Worm (Caenorhabditis elegans): Measurements from ENCODE around the gene R09H10.6.
A peak's percentile ranks its signal among the peaks of the same experiment; 100 is the strongest.

R09H10.6 gene

DNA sequence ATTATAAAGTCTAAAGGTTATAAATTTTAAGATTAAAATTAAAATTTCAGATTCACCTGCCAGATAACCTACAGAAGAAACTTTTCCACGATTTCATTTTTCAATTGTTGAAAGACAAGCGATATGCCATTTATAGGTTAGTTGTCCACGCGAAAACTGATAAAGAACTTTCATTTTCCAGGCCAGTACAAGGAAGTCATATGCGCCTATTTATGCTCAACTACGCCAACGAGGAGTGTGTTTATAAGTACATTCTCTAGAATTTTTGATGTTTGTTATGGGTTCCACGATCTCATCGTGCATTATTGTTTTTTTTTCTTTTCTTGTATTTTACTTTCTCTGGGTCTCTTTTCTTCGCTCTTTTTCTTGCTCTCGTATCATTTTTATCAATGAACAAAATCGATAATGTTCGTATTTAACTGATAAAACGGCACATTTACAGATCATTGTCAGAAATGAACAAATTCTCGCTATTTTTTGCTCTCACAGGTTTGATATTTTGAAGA, 1.7 kb upstream of the R09H10.6 start, which contains the start of gene R09H10.3:
R09H10.3 (plus strand) TSS at position 456 of the 506 bp plus-strand sequence.
- no peak for TF ChIP-seq B0336.3 (GFP tag; IDR thresholded peaks at IDR 0.05)
- peak in 1 of 2 experiments; percentile 1 for TF ChIP-seq let-607 (tag; optimal IDR thresholded peaks at IDR 0.05)
- TF ChIP-seq lag-1 (GFP tag; IDR thresholded peaks at IDR 0.05): no peak
- TF ChIP-seq F57A8.1 (GFP tag; optimal IDR thresholded peaks at IDR 0.05): no peak
- no peak for TF ChIP-seq snpc-1.1 (tag; optimal IDR thresholded peaks at IDR 0.05; ENCODE audit: insufficient read depth)
- peak; percentile 75 for TF ChIP-seq nhr-80 (tag; optimal IDR thresholded peaks at IDR 0.05)

- TF ChIP-seq ztf-25 (GFP tag; IDR thresholded peaks at IDR 0.05) (no peak), madf-6 (GFP tag; IDR thresholded peaks at IDR 0.05) (no peak), hmg-20 (GFP tag; IDR thresholded peaks at IDR 0.05) (no peak), egrh-3 (GFP tag; IDR thresholded peaks at IDR 0.05) (no peak), attf-3 (GFP tag; conservative IDR thresholded peaks at IDR 0.05) (no peak), dpff-1 (tag; optimal IDR thresholded peaks at IDR 0.05) (no peak), lin-54 (GFP tag; optimal IDR thresholded peaks at IDR 0.05) (no peak), let-526 (GFP tag; IDR thresholded peaks at IDR 0.05) (no peak), F49E8.2 (tag; optimal IDR thresholded peaks at IDR 0.05; ENCODE audit: insufficient read depth) (no peak), Y79H2A.3 (GFP tag; conservative IDR thresholded peaks at IDR 0.05) (no peak), tbx-9 (tag; optimal IDR thresholded peaks at IDR 0.05; ENCODE audit: borderline replicate concordance) (no peak), rpc-1 (optimal IDR thresholded peaks at IDR 0.05) (no peak), rpc-1 (tag; optimal IDR thresholded peaks at IDR 0.05) (no peak)
Observed at ce11 chrIV:10609920-10610319, 1.5 kb downstream of the R09H10.6 start.

DNA sequence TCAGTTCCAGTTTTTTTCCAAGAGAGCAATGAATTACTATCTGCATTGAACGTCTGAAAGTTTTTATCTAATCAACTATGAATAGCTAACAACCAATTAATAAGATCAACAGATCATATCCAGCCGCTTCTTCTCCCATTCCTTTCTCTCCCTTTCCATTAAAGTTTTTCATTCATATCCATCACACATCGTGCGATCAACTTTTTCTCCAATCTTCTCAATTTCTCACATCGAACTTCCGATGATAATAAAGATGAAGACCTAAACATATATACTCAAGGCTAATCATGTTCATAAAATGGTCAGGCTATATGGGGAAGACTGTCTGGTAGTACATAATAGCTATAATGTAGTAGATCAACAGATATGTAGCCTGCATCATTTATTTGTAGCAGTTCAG, 3.9 kb downstream of the R09H10.6 start:
- TF ChIP-seq lin-40 (tag; optimal IDR thresholded peaks at IDR 0.05) (no peak), gei-17 (GFP tag; optimal IDR thresholded peaks at IDR 0.05) (no peak), dox-1 (GFP tag; IDR thresholded peaks at IDR 0.05) (no peak), let-607 (tag; optimal IDR thresholded peaks at IDR 0.05) (no peak), egl-44 (GFP tag; IDR thresholded peaks at IDR 0.05) (no peak)

ce11 chrIV:10614918-10615477, 6.6 kb downstream of the R09H10.6 start, which contains the start of gene ptr-14:
Gene ptr-14, plus strand, starts transcription at chrIV:10615427.
- no peak for TF ChIP-seq hrde-1 (tag; optimal IDR thresholded peaks at IDR 0.05; ENCODE audit: borderline replicate concordance)
- TF ChIP-seq chd-7 (tag; optimal IDR thresholded peaks at IDR 0.05): no peak
- no peak for TF ChIP-seq atf-7 (tag; optimal IDR thresholded peaks at IDR 0.05)
- no peak for TF ChIP-seq ztf-26 (tag; optimal IDR thresholded peaks at IDR 0.05)
- TF ChIP-seq zfh-2 (GFP tag; conservative IDR thresholded peaks at IDR 0.05): no peak

DNA sequence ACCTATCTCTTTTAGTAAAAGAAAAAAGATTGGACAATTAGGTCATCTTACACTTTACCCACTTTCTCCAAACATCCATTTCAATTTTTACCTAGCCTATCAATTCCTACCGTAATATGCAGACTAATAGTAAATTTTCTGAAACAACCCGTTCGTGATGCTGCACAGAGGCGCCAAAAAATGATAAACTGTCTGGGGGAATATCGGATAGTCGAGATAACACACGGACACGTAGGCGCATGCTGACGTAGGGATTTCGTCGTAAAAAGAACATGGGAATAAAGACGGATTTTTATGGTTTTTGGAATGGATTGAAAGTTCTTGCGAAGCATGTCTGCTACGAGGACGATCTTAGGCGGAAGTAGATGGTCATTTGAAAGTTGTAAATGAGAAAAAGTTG, 8.0 kb downstream of the R09H10.6 start:
- TF ChIP-seq F22D6.2 (tag; optimal IDR thresholded peaks at IDR 0.05) (no peak), aptf-2 (GFP tag; conservative IDR thresholded peaks at IDR 0.05) (no peak), mcd-1 (GFP tag; IDR thresholded peaks at IDR 0.05) (no peak), pha-4 (tag; optimal IDR thresholded peaks at IDR 0.05) (no peak), nfya-2 (GFP tag; IDR thresholded peaks at IDR 0.05) (no peak), lin-35 (GFP tag; optimal IDR thresholded peaks at IDR 0.05) (no peak), C17E4.6 (GFP tag; IDR thresholded peaks at IDR 0.05) (no peak), nfya-1 (tag; optimal IDR thresholded peaks at IDR 0.05; ENCODE audit: borderline replicate concordance, insufficient read depth) (no peak), aptf-3 (GFP tag; IDR thresholded peaks at IDR 0.05) (no peak), ceh-27 (GFP tag; optimal IDR thresholded peaks at IDR 0.05) (no peak), ccch-3 (GFP tag; optimal IDR thresholded peaks at IDR 0.05) (no peak), lin-54 (GFP tag; optimal IDR thresholded peaks at IDR 0.05) (no peak), dox-1 (GFP tag; IDR thresholded peaks at IDR 0.05) (no peak), ceh-40 (GFP tag; IDR thresholded peaks at IDR 0.05) (no peak), ztf-22 (GFP tag; optimal IDR thresholded peaks at IDR 0.05) (no peak), ceh-58 (GFP tag; IDR thresholded peaks at IDR 0.05) (no peak), sdz-38 (tag; optimal IDR thresholded peaks at IDR 0.05) (no peak)
